Worm (Caenorhabditis elegans) whole organism, dauer: ENCODE results near the gene T14G11.1.

Experiments used
- unc-62 ChIP-seq: sonication (generic microtip); optimal IDR thresholded peaks from 2 replicates; lab custom pipeline; 2017; ENCODE audit warnings: missing biosample characterization, missing genetic modification reagents, missing genetic modification characterization

Gene T14G11.1

ce11 chrX:2700649-2701048 lies 11.9 kb downstream of the T14G11.1 start:
- no peak for TF ChIP-seq unc-62 (GFP tag; lab: Kevin White, UChicago)

- no peak for TF ChIP-seq unc-62 (GFP tag; lab: Kevin White, UChicago)
Measured at ce11 chrX:2703887-2704286, 15.1 kb downstream of the T14G11.1 start.

DNA sequence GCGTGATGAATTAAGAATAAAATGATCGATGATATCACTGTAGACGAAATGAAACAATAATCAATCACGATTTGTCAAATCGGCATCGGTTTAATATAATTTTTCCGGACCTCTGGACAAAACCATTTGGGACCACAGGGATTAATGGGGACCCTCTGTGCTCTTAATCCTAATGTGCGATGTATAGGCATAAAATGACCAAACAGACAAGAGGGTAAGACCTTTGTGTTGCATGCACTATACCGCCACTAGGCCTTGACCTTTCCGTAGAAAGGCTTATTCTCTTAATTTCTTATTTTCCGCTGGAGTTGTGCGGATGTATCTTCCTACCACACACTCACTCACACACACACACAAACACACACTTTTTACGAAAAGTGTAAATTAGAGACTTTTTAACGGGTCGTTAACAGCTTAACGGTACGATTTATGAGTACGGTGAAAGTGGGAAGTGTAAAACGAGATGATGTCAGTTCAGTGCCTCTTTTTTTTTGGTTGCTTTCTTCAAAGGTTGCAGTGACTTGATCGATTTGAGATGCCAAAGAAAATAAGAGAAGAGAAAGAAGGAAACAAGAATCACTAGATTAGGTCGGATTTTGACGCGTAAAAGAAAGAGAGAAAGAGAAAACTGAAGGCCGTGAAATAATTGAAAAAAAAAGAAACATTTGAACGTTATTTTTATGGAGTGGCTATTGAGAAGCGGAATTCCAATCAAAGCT lies 16.1 kb downstream of the T14G11.1 start:
- TF ChIP-seq unc-62 (GFP tag; lab: Kevin White, UChicago), result no peak

ce11 chrX:2705809-2706378 lies 17.1 kb downstream of the T14G11.1 start, which contains the start of gene igcm-3:
Gene igcm-3 (minus strand): TSS chrX:2705859.
- no peak for TF ChIP-seq unc-62 (GFP tag; lab: Kevin White, UChicago)

DNA sequence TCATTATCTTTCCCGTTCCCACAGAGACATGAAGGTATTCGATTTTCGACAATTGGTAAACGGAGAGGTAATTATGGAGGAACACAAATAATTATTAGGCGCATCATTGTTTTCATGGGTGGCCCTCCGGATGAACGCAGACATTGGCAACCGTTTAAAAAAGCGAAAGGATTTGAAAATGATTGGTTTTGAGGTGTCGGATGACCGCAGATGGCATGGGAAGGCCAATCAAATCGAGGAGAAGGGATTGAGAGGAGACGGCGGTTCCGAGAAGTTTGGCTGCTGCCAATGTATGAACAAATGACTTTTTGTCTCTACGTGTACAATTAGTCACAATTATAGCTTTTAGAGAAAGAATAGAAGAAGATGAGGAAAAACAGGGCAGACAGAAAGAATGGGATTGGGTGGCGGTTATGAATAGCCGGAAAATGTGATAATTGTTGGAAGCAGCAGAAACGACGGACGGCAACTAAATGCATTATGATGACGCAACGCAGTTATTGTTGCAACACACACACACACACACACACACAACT lies 18.8 kb downstream of the T14G11.1 start:
- no peak for TF ChIP-seq unc-62 (GFP tag; lab: Kevin White, UChicago)

DNA sequence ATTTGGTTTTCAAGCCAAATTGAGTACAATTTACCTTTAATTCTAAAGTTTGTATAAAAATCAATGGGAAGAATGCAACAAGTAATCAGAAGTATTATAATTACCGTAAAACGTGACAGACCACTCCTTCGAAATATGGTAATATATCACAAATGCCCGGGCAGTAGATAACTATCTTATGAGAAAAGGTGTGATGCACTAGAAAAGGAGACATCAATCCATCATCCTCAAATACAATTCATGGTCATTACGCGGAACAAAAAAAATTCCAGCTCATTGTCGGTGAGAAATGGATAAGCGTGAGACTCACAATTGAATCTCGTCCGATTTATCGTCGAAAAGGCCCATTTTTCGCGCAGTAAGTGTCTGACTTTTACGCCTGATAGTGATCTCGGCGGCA lies 20.4 kb downstream of the T14G11.1 start:
- no peak for TF ChIP-seq unc-62 (GFP tag; lab: Kevin White, UChicago)

DNA sequence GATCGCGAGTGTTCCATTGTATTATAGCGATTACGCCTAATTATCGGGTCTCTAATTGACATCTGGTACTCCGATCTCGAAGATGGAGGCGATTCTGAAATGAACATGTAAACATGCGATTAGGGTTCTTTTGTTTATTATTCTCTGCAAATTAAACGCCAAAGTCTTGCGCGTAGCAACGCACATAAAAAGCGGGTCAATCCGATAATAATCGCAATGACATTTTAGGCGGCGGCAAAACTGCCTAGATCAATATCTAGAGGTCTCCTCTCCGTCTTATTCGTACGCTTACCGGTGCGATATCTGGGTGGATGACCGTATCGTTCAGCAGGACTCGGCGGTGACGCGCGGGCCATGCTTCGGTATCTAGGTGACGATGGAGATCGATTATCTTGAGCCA lies 24.2 kb downstream of the T14G11.1 start:
- no peak for TF ChIP-seq unc-62 (GFP tag; lab: Kevin White, UChicago)

ce11 chrX:2727681-2728080 lies 38.9 kb downstream of the T14G11.1 start:
- TF ChIP-seq unc-62 (GFP tag; lab: Kevin White, UChicago), result no peak

DNA sequence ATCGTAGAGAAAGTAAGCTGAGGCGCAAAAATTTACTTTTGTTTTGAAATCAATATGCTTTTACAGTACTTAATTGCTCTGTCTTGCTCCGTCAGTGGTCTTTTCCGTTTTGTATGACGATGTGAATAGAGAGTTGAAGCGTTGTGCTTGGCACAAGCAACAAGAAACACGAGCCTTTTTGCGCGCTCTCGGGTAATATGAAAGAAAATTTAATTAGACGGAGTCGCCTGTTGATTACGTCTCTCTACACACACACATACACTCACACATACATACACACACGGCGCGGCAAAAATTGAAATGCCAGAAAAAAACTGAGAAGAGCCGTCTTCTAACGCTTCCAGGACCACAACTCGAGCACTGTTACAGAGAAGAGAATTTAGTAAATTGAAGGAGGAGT lies 41.1 kb downstream of the T14G11.1 start:
- TF ChIP-seq unc-62 (GFP tag; lab: Kevin White, UChicago), result no peak

DNA sequence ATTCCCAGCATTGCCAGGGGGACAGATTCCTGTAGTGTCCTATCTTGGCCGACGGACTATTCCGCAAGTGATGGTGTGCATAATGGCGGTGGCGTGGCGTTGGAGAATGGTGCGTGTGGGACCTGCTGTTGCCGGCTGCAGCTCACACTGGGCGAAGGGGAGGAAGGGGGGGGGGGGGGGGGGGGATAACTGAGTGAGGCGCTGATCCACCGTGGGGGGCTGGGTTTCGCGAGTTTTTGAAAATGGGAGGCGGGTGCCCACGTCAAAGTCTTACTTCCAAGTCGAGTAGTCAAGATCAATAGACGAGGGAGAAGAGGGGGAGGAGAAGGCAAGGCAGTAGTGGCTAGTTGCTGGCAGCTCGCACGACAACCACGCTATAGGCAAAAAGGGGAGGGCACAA lies 42.6 kb downstream of the T14G11.1 start:
- no peak for TF ChIP-seq unc-62 (GFP tag; lab: Kevin White, UChicago)
